Fruit fly (Drosophila melanogaster): ENCODE data around the gene CG16758.

DNA sequence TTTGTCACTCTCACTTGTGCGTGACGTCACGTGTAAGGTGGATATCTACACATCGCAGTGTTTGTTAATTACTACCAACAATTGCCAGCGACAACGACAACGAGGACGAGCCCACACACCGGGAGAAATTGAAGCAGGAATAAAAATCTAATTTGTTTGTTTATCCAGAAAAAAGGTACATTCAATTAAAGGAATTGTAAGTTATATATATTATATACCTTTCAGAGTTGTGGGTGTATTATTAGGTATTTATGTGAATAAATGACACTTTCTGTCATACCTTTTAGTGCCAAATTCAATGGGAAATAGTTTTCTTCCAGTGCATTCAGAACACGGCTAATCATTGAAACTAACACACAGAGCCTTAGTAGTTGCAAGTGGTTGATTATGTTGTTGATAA, 11.8 kb upstream of the CG16758 start:
- no peak for TF ChIP-seq pan (optimal IDR thresholded peaks at IDR 0.05)
- TF ChIP-seq psq (optimal IDR thresholded peaks at IDR 0.05), result no peak
- no peak for TF ChIP-seq usp (GFP tag; optimal IDR thresholded peaks at IDR 0.05)
- TF ChIP-seq EcR (GFP tag; optimal IDR thresholded peaks at IDR 0.05), result no peak
- TF ChIP-seq CG8478 (optimal IDR thresholded peaks at IDR 0.05), result no peak
- TF ChIP-seq Dll (optimal IDR thresholded peaks at IDR 0.05), result no peak
